Fruit fly (Drosophila melanogaster) whole organism, embryonic: ENCODE results near the gene Tao.

Experiments used
- Ada2b ChIP-seq: fragments of 200-800 bp; sonication (Bioruptor generic); IDR thresholded peaks from 2 replicates; pipeline ENCODE4 v1.3.6; 2022; ENCODE audit warnings: missing biosample characterization, missing genetic modification characterization
- BEAF-32 ChIP-seq: fragments of 200-800 bp; sonication (Bioruptor generic); optimal IDR thresholded peaks from 3 replicates; lab custom pipeline; 2017; ENCODE audit warnings: missing biosample characterization, missing genetic modification characterization, mild to moderate bottlenecking, moderate library complexity, missing genetic modification reagents
- CG12104 ChIP-seq: fragments of 200-800 bp; sonication (Bioruptor generic); optimal IDR thresholded peaks from 3 replicates; lab custom pipeline; 2016; ENCODE audit warnings: missing biosample characterization, missing genetic modification characterization
- CG14050 ChIP-seq: fragments of 200-800 bp; sonication (Bioruptor generic); IDR thresholded peaks from 3 replicates; pipeline ENCODE4 v1.3.6; 2022; ENCODE audit warnings: missing biosample characterization, missing genetic modification characterization
- CG14710 ChIP-seq: fragments of 200-800 bp; sonication (Bioruptor generic); optimal IDR thresholded peaks from 3 replicates; lab custom pipeline; 2019; ENCODE audit warnings: missing biosample characterization, mild to moderate bottlenecking, missing genetic modification characterization, moderate library complexity
- CG17829 ChIP-seq: fragments of 200-800 bp; optimal IDR thresholded peaks from 2 replicates; lab custom pipeline; 2019; ENCODE audit warnings: missing biosample characterization, mild to moderate bottlenecking, missing genetic modification characterization, moderate library complexity
- CG17912 ChIP-seq: fragments of 200-800 bp; sonication (Bioruptor generic); optimal IDR thresholded peaks from 2 replicates; lab custom pipeline; 2018; ENCODE audit warnings: missing biosample characterization, mild to moderate bottlenecking, missing genetic modification characterization
- CG2116 ChIP-seq: fragments of 200-800 bp; sonication (Bioruptor generic); optimal IDR thresholded peaks from 3 replicates; lab custom pipeline; 2018; ENCODE audit warnings: missing biosample characterization, mild to moderate bottlenecking, missing genetic modification characterization
- CG2199 ChIP-seq: fragments of 200-800 bp; sonication (Bioruptor generic); IDR thresholded peaks from 3 replicates; pipeline ENCODE4 v1.3.6; 2022; ENCODE audit warnings: missing biosample characterization, missing genetic modification characterization
- CG2712 ChIP-seq: fragments of 200-800 bp; optimal IDR thresholded peaks from 3 replicates; lab custom pipeline; 2019; ENCODE audit warnings: missing biosample characterization, mild to moderate bottlenecking, missing genetic modification characterization, moderate library complexity
- CG30431 ChIP-seq: fragments of 200-800 bp; sonication (Bioruptor generic); optimal IDR thresholded peaks from 2 replicates; lab custom pipeline; 2017; ENCODE audit warnings: missing biosample characterization, missing genetic modification characterization
- CG33557 ChIP-seq: fragments of 200-800 bp; sonication (Bioruptor generic); optimal IDR thresholded peaks from 2 replicates; lab custom pipeline; 2019; ENCODE audit warnings: missing biosample characterization, mild to moderate bottlenecking, missing genetic modification characterization, moderate library complexity
- CG7357 ChIP-seq: fragments of 200-800 bp; sonication (Bioruptor generic); IDR thresholded peaks from 3 replicates; pipeline ENCODE4 v1.3.6; 2022; ENCODE audit warnings: missing biosample characterization, missing genetic modification characterization
- CG7839 ChIP-seq: fragments of 200-800 bp; sonication (Bioruptor generic); optimal IDR thresholded peaks from 3 replicates; lab custom pipeline; 2018; ENCODE audit warnings: missing biosample characterization, mild to moderate bottlenecking, missing genetic modification characterization, moderate library complexity
- CG7987 ChIP-seq: fragments of 200-800 bp; sonication (Bioruptor generic); optimal IDR thresholded peaks from 2 replicates; lab custom pipeline; 2018; ENCODE audit warnings: missing biosample characterization, mild to moderate bottlenecking, missing genetic modification characterization, moderate library complexity
- Doc3 ChIP-seq: fragments of 200-800 bp; sonication (Bioruptor generic); IDR thresholded peaks from 3 replicates; pipeline ENCODE4 v1.3.6; 2022; ENCODE audit warnings: missing biosample characterization, missing genetic modification characterization; ENCODE audit not compliant: partially characterized antibody
- E2f2 ChIP-seq: fragments of 200-800 bp; sonication (Bioruptor generic); IDR thresholded peaks from 2 replicates; pipeline ENCODE4 v1.3.6; 2022; ENCODE audit warnings: missing biosample characterization, missing genetic modification characterization
- Fer1 ChIP-seq: fragments of 200-800 bp; sonication (Bioruptor generic); optimal IDR thresholded peaks from 2 replicates; lab custom pipeline; 2017; ENCODE audit warnings: missing biosample characterization, mild to moderate bottlenecking, missing genetic modification characterization
- HLHmδ ChIP-seq: fragments of 200-800 bp; sonication (Bioruptor generic); optimal IDR thresholded peaks from 2 replicates; lab custom pipeline; 2018; ENCODE audit warnings: missing biosample characterization, mild to moderate bottlenecking, missing genetic modification characterization, moderate library complexity
- HmgZ ChIP-seq: fragments of 200-800 bp; sonication (Bioruptor generic); optimal IDR thresholded peaks from 2 replicates; lab custom pipeline; 2018; ENCODE audit warnings: missing biosample characterization, mild to moderate bottlenecking, missing genetic modification characterization
- MBD-R2 ChIP-seq: fragments of 200-800 bp; sonication (Bioruptor generic); IDR thresholded peaks from 2 replicates; pipeline ENCODE4 v1.3.6; 2022; ENCODE audit warnings: missing biosample characterization, missing genetic modification characterization
- Opbp ChIP-seq: fragments of 200-800 bp; sonication (Bioruptor generic); IDR thresholded peaks from 3 replicates; pipeline ENCODE4 v1.3.6; 2022; ENCODE audit warnings: missing biosample characterization, missing genetic modification characterization; ENCODE audit not compliant: partially characterized antibody
- Rx ChIP-seq: fragments of 200-800 bp; sonication (Bioruptor generic); IDR thresholded peaks from 2 replicates; pipeline ENCODE4 v1.3.6; 2022; ENCODE audit warnings: missing biosample characterization, missing genetic modification characterization
- Sry-δ ChIP-seq: fragments of 200-800 bp; sonication (Bioruptor generic); optimal IDR thresholded peaks from 2 replicates; lab custom pipeline; 2016; ENCODE audit warnings: missing biosample characterization, missing genetic modification characterization
- YL-1 ChIP-seq: fragments of 200-800 bp; sonication (Bioruptor generic); optimal IDR thresholded peaks from 3 replicates; lab custom pipeline; 2017; ENCODE audit warnings: missing biosample characterization, mild to moderate bottlenecking, missing genetic modification characterization
- bbx ChIP-seq: fragments of 200-800 bp; sonication (Bioruptor generic); IDR thresholded peaks from 2 replicates; pipeline ENCODE4 v1.3.6; 2022; ENCODE audit warnings: missing biosample characterization, missing genetic modification characterization; ENCODE audit not compliant: partially characterized antibody
- crp ChIP-seq, 2 experiments: fragments of 200-800 bp; sonication (Bioruptor generic); optimal IDR thresholded peaks; 2 replicates in 1 of 2; 3 replicates in 1 of 2; lab custom pipeline; 2017; ENCODE audit warnings: missing biosample characterization in 2 of 2, missing genetic modification characterization in 2 of 2, mild to moderate bottlenecking in 1 of 2, moderate library complexity in 1 of 2
- dm ChIP-seq: fragments of 200-800 bp; sonication (Bioruptor generic); optimal IDR thresholded peaks from 3 replicates; lab custom pipeline; 2016; ENCODE audit warnings: missing biosample characterization, missing genetic modification characterization
- dmrt99B ChIP-seq: fragments of 200-800 bp; sonication (Bioruptor generic); optimal IDR thresholded peaks from 2 replicates; lab custom pipeline; 2018; ENCODE audit warnings: missing biosample characterization, mild to moderate bottlenecking, missing genetic modification characterization, moderate library complexity
- fru ChIP-seq: fragments of >200 bp; optimal IDR thresholded peaks from 2 replicates; lab custom pipeline; 2017
- fu2 ChIP-seq: fragments of 200-800 bp; sonication (Bioruptor generic); optimal IDR thresholded peaks from 2 replicates; lab custom pipeline; 2016; ENCODE audit warnings: missing biosample characterization, missing genetic modification characterization
- hb ChIP-seq: fragments of 200-800 bp; sonication (Bioruptor generic); IDR thresholded peaks from 3 replicates; pipeline ENCODE4 v1.3.6; 2022; ENCODE audit warnings: missing biosample characterization, missing genetic modification characterization; ENCODE audit not compliant: partially characterized antibody
- inv ChIP-seq: fragments of 200-800 bp; sonication (Bioruptor generic); IDR thresholded peaks from 2 replicates; pipeline ENCODE4 v1.3.6; 2022; ENCODE audit warnings: missing biosample characterization, missing genetic modification characterization; ENCODE audit not compliant: partially characterized antibody
- jigr1 ChIP-seq: fragments of 200-800 bp; sonication (Bioruptor generic); IDR thresholded peaks from 3 replicates; pipeline ENCODE4 v1.3.6; 2022; ENCODE audit warnings: missing biosample characterization, missing genetic modification characterization
- kni ChIP-seq: fragments of 200-800 bp; sonication (Bioruptor generic); optimal IDR thresholded peaks from 3 replicates; lab custom pipeline; 2017; ENCODE audit warnings: mild to moderate bottlenecking, missing biosample characterization, missing genetic modification reagents, missing genetic modification characterization
- knrl ChIP-seq: fragments of 200-800 bp; sonication (Bioruptor generic); IDR thresholded peaks from 3 replicates; pipeline ENCODE4 v1.3.6; 2022; ENCODE audit warnings: missing biosample characterization, missing genetic modification characterization; ENCODE audit not compliant: partially characterized antibody
- nerfin-2 ChIP-seq: fragments of 200-800 bp; sonication (Bioruptor generic); IDR thresholded peaks from 2 replicates; pipeline ENCODE4 v1.3.6; 2022; ENCODE audit warnings: missing biosample characterization, missing genetic modification characterization; ENCODE audit not compliant: partially characterized antibody
- pfk ChIP-seq: fragments of 200-800 bp; sonication (Bioruptor generic); optimal IDR thresholded peaks from 2 replicates; lab custom pipeline; 2018; ENCODE audit warnings: missing biosample characterization, mild to moderate bottlenecking, missing genetic modification characterization, moderate library complexity
- pzg ChIP-seq: fragments of 200-800 bp; sonication (Bioruptor generic); optimal IDR thresholded peaks from 3 replicates; lab custom pipeline; 2018; ENCODE audit warnings: missing biosample characterization, mild to moderate bottlenecking, missing genetic modification characterization, moderate library complexity
- sens ChIP-seq: fragments of 200-800 bp; sonication (Bioruptor generic); peaks from one replicate; lab custom pipeline; 2016; ENCODE audit warnings: missing biosample characterization, missing genetic modification characterization
- sna ChIP-seq: fragments of 200-800 bp; sonication (Bioruptor generic); IDR thresholded peaks from 2 replicates; pipeline ENCODE4 v1.3.6; 2022; ENCODE audit warnings: missing biosample characterization, missing genetic modification characterization; ENCODE audit not compliant: partially characterized antibody
- stc ChIP-seq: fragments of 200-800 bp; sonication (Bioruptor generic); IDR thresholded peaks from 2 replicates; pipeline ENCODE4 v1.3.6; 2022; ENCODE audit warnings: missing biosample characterization, missing genetic modification characterization
- tap ChIP-seq: fragments of 200-800 bp; optimal IDR thresholded peaks from 3 replicates; lab custom pipeline; 2019; ENCODE audit warnings: missing biosample characterization, mild to moderate bottlenecking, missing genetic modification characterization, moderate library complexity
- toy ChIP-seq: fragments of 200-800 bp; sonication (Bioruptor generic); IDR thresholded peaks from 2 replicates; pipeline ENCODE4 v1.3.6; 2022; ENCODE audit warnings: missing biosample characterization, missing genetic modification characterization
- trem ChIP-seq: fragments of 200-800 bp; optimal IDR thresholded peaks from 3 replicates; lab custom pipeline; 2019; ENCODE audit warnings: missing biosample characterization, mild to moderate bottlenecking, missing genetic modification characterization, moderate library complexity
- twi ChIP-seq: fragments of 200-800 bp; optimal IDR thresholded peaks from 2 replicates; lab custom pipeline; 2019; ENCODE audit warnings: missing biosample characterization, mild to moderate bottlenecking, missing genetic modification characterization, moderate library complexity
- unc-4 ChIP-seq: fragments of 200-800 bp; sonication (Bioruptor generic); IDR thresholded peaks from 2 replicates; pipeline ENCODE4 v1.3.6; 2022; ENCODE audit warnings: missing biosample characterization, missing genetic modification characterization; ENCODE audit not compliant: partially characterized antibody
- vnd ChIP-seq: fragments of 200-800 bp; sonication (Bioruptor generic); IDR thresholded peaks from 3 replicates; pipeline ENCODE4 v1.3.6; 2022; ENCODE audit warnings: missing biosample characterization, missing genetic modification characterization; ENCODE audit not compliant: partially characterized antibody

The Tao gene

DNA sequence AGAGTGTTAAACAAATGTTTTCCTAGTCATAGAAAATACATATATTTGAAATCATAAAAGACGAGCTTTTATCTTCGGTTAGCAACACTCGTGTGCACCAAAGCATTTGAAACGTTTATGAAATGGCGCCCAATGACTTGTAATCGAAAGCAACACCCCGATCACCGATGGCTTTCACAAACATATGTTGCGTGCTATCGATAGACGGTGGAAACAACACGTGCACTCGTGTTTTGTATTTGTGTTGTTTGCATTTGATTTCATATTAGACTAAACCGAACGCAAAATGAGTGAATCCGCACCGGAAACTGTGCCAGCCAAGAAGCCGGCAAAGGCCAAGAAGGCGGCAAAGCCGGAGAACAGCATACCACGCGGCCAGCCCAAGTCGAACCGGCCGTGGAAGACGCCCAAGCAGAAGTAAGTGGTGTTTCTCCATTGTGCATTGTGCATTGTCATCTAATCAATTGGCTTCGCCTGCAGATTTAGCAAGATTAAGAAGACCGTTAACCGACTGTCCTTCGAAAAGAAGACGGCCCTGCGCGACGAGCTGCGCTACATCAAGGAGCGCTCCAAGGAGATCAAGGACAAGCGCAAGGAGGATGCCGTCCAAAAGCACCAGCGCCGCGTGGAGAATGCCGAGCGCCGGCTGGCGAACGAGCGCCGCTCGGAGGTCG is 36.5 kb upstream of the Tao start, which contains the start of gene CG14210:
Gene CG14210, plus strand, starts transcription at position 207 of the 674 bp plus-strand sequence.
- no peak for TF ChIP-seq CG30431
- TF ChIP-seq Doc3, result peak; percentile 49; the same call in 2 of the 3 replicates
- peak; percentile 64 for TF ChIP-seq unc-4
- TF ChIP-seq YL-1 (GFP tag; lab: Kevin White, UChicago), result peak; percentile 52
- peak; percentile 7 for TF ChIP-seq HmgZ (tag; lab: Kevin White, UChicago)
- TF ChIP-seq CG17829 (tag; lab: Kevin White, UChicago), result no peak
- TF ChIP-seq fru, result no peak
- peak; percentile 70 for TF ChIP-seq MBD-R2 (GFP tag; lab: Robert Waterston, UW)
- TF ChIP-seq sna (GFP tag; lab: Robert Waterston, UW), result peak; percentile 44; the same call in 1 of the 2 replicates
- TF ChIP-seq dmrt99B (tag; lab: Kevin White, UChicago), result no peak
- TF ChIP-seq jigr1 (GFP tag; lab: Robert Waterston, UW), result no peak
- no peak for TF ChIP-seq CG7357
- peak; percentile 30 for TF ChIP-seq twi (tag; lab: Kevin White, UChicago)
- TF ChIP-seq CG12104 (GFP tag; lab: Kevin White, UChicago), result no peak
- peak; percentile 70 for TF ChIP-seq pfk (GFP tag; lab: Kevin White, UChicago)
- TF ChIP-seq bbx (GFP tag; lab: Robert Waterston, UW), result peak; percentile 75
- peak; percentile 3 to 84 for TF ChIP-seq crp (GFP tag; optimal IDR thresholded peaks at IDR 0.05; lab: Kevin White, UChicago)
- TF ChIP-seq stc (GFP tag; lab: Robert Waterston, UW), result no peak
- TF ChIP-seq trem (tag; lab: Kevin White, UChicago), result peak; percentile 45
- TF ChIP-seq CG2116 (GFP tag; lab: Kevin White, UChicago), result peak; percentile 97
- TF ChIP-seq CG7987, result peak; percentile 2
- peak; percentile 65 for TF ChIP-seq vnd
- TF ChIP-seq nerfin-2, result peak; percentile 56; the same call in 1 of the 2 replicates
- peak; percentile 12 for TF ChIP-seq CG14710 (tag; lab: Kevin White, UChicago)
- TF ChIP-seq CG14050 (GFP tag; lab: Robert Waterston, UW), result no peak
- peak; percentile 48; the same call in 1 of the 2 replicates for TF ChIP-seq inv (GFP tag; lab: Robert Waterston, UW)
- peak; percentile 19 for TF ChIP-seq sens (GFP tag; lab: Kevin White, UChicago)
- TF ChIP-seq kni (GFP tag; lab: Kevin White, UChicago), result no peak
- peak; percentile 72; the same call in 2 of the 3 replicates for TF ChIP-seq Opbp
- TF ChIP-seq BEAF-32, result peak; percentile 57
- no peak for TF ChIP-seq CG2199
- no peak for TF ChIP-seq CG17912
- TF ChIP-seq CG7839, result no peak
- TF ChIP-seq HLHmδ (GFP tag; lab: Kevin White, UChicago), result no peak
- no peak for TF ChIP-seq tap (tag; lab: Kevin White, UChicago)
- TF ChIP-seq pzg (GFP tag; lab: Kevin White, UChicago), result peak; percentile 57
- TF ChIP-seq Fer1 (GFP tag; lab: Kevin White, UChicago), result peak; percentile 2
- TF ChIP-seq hb, result peak; percentile 66; the same call in 1 of the 3 replicates
- TF ChIP-seq E2f2 (GFP tag; lab: Robert Waterston, UW), result peak; percentile 91
- peak; percentile 90 for TF ChIP-seq dm (GFP tag; lab: Kevin White, UChicago)
- no peak for TF ChIP-seq toy
- TF ChIP-seq CG2712, result no peak
- peak; percentile 52 for TF ChIP-seq Sry-δ
- no peak for TF ChIP-seq Rx (GFP tag; lab: Robert Waterston, UW)
- TF ChIP-seq CG33557 (GFP tag; lab: Kevin White, UChicago), result no peak
- TF ChIP-seq fu2, result no peak
- no peak for TF ChIP-seq Ada2b (GFP tag; lab: Robert Waterston, UW)
- peak; percentile 45; the same call in 2 of the 3 replicates for TF ChIP-seq knrl (GFP tag; lab: Robert Waterston, UW)
